Fruit fly (Drosophila melanogaster) whole organism, pupa: Measurements from ENCODE around the gene Sptr.

ENCODE experiments used
- CG10348 ChIP-seq: fragments of 200-800 bp; sonication (Bioruptor generic); IDR thresholded peaks from 2 replicates; pipeline ENCODE4 v1.3.6; 2022; ENCODE audit warnings: missing biosample characterization, missing genetic modification characterization
- CG13204 ChIP-seq: fragments of 200-800 bp; sonication (Bioruptor generic); optimal IDR thresholded peaks from 2 replicates; lab custom pipeline; 2018; ENCODE audit warnings: missing biosample characterization, mild to moderate bottlenecking, missing genetic modification characterization, moderate library complexity
- CG34367 ChIP-seq: fragments of 200-800 bp; sonication (Bioruptor generic); optimal IDR thresholded peaks from 2 replicates; lab custom pipeline; 2018; ENCODE audit warnings: missing biosample characterization, mild to moderate bottlenecking, missing genetic modification characterization
- CG4496 ChIP-seq: fragments of 200-800 bp; sonication (Bioruptor generic); IDR thresholded peaks from 3 replicates; pipeline ENCODE4 v1.3.6; 2022; ENCODE audit warnings: missing biosample characterization, missing genetic modification characterization
- EcR ChIP-seq: fragments of 200-800 bp; sonication (Bioruptor generic); optimal IDR thresholded peaks from 3 replicates; lab custom pipeline; 2019; ENCODE audit warnings: missing biosample characterization, missing genetic modification characterization, mild to moderate bottlenecking, moderate library complexity, missing genetic modification reagents

- TF ChIP-seq CG10348 (GFP tag; lab: Robert Waterston, UW) (no peak), CG4496 (no peak), EcR (GFP tag; lab: Kevin White, UChicago) (no peak), CG13204 (GFP tag; lab: Kevin White, UChicago) (no peak), CG34367 (tag; lab: Kevin White, UChicago) (no peak)
Observed at dm6 chrX:8476817-8477216, 12.6 kb upstream of the Sptr start, which contains the start of gene Cp7Fc.
